Worm (Caenorhabditis elegans) whole organism, early embryonic: ENCODE measurements around the gene ZC239.20.

Experiments used
- B0310.2 ChIP-seq: sonication (generic microtip); optimal IDR thresholded peaks from 2 replicates; lab custom pipeline; 2016; ENCODE audit warnings: mild to moderate bottlenecking, missing genetic modification characterization, missing compliant biosample characterization
- F13C5.2 ChIP-seq: sonication (generic microtip); optimal IDR thresholded peaks from 2 replicates; lab custom pipeline; 2017; ENCODE audit warnings: mild to moderate bottlenecking, missing genetic modification characterization, inconsistent platforms, missing compliant biosample characterization
- aly-1 ChIP-seq: sonication (generic microtip); optimal IDR thresholded peaks from 2 replicates; lab custom pipeline; 2016; ENCODE audit warnings: missing genetic modification characterization, missing compliant biosample characterization
- ama-1 ChIP-seq: fragments of 150-350 bp; optimal IDR thresholded peaks from 2 replicates; lab custom pipeline; 2014
- ceh-13 ChIP-seq: fragments of 200-800 bp; sonication (Bioruptor generic); optimal IDR thresholded peaks from 2 replicates; lab custom pipeline; 2018; ENCODE audit warnings: mild to moderate bottlenecking, missing genetic modification characterization, missing compliant biosample characterization
- ceh-36 ChIP-seq: sonication (generic microtip); optimal IDR thresholded peaks from 2 replicates; lab custom pipeline; 2016; ENCODE audit warnings: missing genetic modification characterization, inconsistent platforms, missing compliant biosample characterization
- ets-7 ChIP-seq: sonication (generic microtip); optimal IDR thresholded peaks from 2 replicates; lab custom pipeline; 2016; ENCODE audit warnings: missing genotype, missing genetic modification characterization, missing compliant biosample characterization
- flt-1 ChIP-seq: fragments of 200-800 bp; sonication (Bioruptor generic); IDR thresholded peaks from 2 replicates; pipeline ENCODE4 v1.3.6; 2022; ENCODE audit warnings: missing genetic modification characterization, missing compliant biosample characterization
- hmbx-1 ChIP-seq: sonication (generic microtip); optimal IDR thresholded peaks from 2 replicates; lab custom pipeline; 2016; ENCODE audit warnings: mild to moderate bottlenecking, missing genetic modification characterization, missing compliant biosample characterization
- hmg-4 ChIP-seq: fragments of 200-800 bp; sonication (Bioruptor generic); optimal IDR thresholded peaks from 2 replicates; lab custom pipeline; 2018; ENCODE audit warnings: mild to moderate bottlenecking, missing genetic modification characterization, missing compliant biosample characterization
- hnd-1 ChIP-seq: sonication (generic microtip); optimal IDR thresholded peaks from 2 replicates; lab custom pipeline; 2016; ENCODE audit warnings: missing genetic modification characterization, missing compliant biosample characterization
- pes-1 ChIP-seq: fragments of 200-800 bp; sonication (Bioruptor generic); IDR thresholded peaks from 2 replicates; pipeline ENCODE4 v1.3.6; 2022; ENCODE audit warnings: missing genetic modification reagents, missing genetic modification characterization, missing compliant biosample characterization
- scrt-1 ChIP-seq: fragments of 200-800 bp; sonication (Bioruptor generic); IDR thresholded peaks from 2 replicates; pipeline ENCODE4 v1.3.6; 2022; ENCODE audit warnings: missing genetic modification characterization, missing compliant biosample characterization
- sea-1 ChIP-seq: fragments of 200-800 bp; sonication (Bioruptor generic); conservative IDR thresholded peaks from 2 replicates; pipeline ENCODE4 v1.3.6; 2022; ENCODE audit warnings: missing genetic modification characterization, missing compliant biosample characterization
- tbx-11 ChIP-seq: fragments of 200-800 bp; sonication (Bioruptor generic); IDR thresholded peaks from 2 replicates; pipeline ENCODE4 v1.3.6; 2022; ENCODE audit warnings: missing genetic modification characterization, missing compliant biosample characterization
- tbx-37 ChIP-seq: fragments of 200-800 bp; sonication (Bioruptor generic); conservative IDR thresholded peaks from 2 replicates; pipeline ENCODE4 v1.3.6; 2022; ENCODE audit warnings: missing genetic modification reagents, missing genetic modification characterization, missing compliant biosample characterization
- tra-4 ChIP-seq: sonication (generic microtip); optimal IDR thresholded peaks from 2 replicates; lab custom pipeline; 2017; ENCODE audit warnings: missing genetic modification characterization, missing compliant biosample characterization

The ZC239.20 gene

ce11 chrII:3244758-3245157 lies 38.4 kb upstream of the ZC239.20 start:
- no peak for TF ChIP-seq scrt-1 (GFP tag; lab: Robert Waterston, UW)
- no peak for TF ChIP-seq pes-1 (GFP tag; lab: Robert Waterston, UW)
- TF ChIP-seq tra-4 (tag; lab: Kevin White, UChicago): no peak

ce11 chrII:3244070-3244469 lies 37.7 kb upstream of the ZC239.20 start, which contains the start of gene C17F4.12:
Gene C17F4.12, minus strand, starts transcription at chrII:3244170.
- TF ChIP-seq ets-7 (tag; lab: Kevin White, UChicago) (no peak), tbx-37 (no peak), hmg-4 (GFP tag; lab: Kevin White, UChicago) (no peak), scrt-1 (GFP tag; lab: Robert Waterston, UW) (no peak), hmbx-1 (tag; lab: Kevin White, UChicago) (no peak), ama-1 (lab: Kevin White, UChicago) (no peak), ceh-13 (GFP tag; lab: Kevin White, UChicago) (no peak)

ce11 chrII:3241842-3242241 lies 35.5 kb upstream of the ZC239.20 start:
- no peak for TF ChIP-seq B0310.2 (tag; lab: Kevin White, UChicago)
- TF ChIP-seq ama-1 (lab: Kevin White, UChicago): no peak
- no peak for TF ChIP-seq flt-1
- TF ChIP-seq aly-1 (tag; lab: Kevin White, UChicago): no peak
- no peak for TF ChIP-seq hnd-1 (tag; lab: Kevin White, UChicago)
- no peak for TF ChIP-seq tra-4 (tag; lab: Kevin White, UChicago)
- TF ChIP-seq scrt-1 (GFP tag; lab: Robert Waterston, UW): no peak
- TF ChIP-seq tbx-37: no peak
- TF ChIP-seq sea-1: no peak
- TF ChIP-seq F13C5.2: no peak
- no peak for TF ChIP-seq ceh-13 (GFP tag; lab: Kevin White, UChicago)
- TF ChIP-seq hmg-4 (GFP tag; lab: Kevin White, UChicago): no peak
- TF ChIP-seq hmbx-1 (tag; lab: Kevin White, UChicago): no peak
- TF ChIP-seq ceh-36 (tag; lab: Kevin White, UChicago): no peak
- no peak for TF ChIP-seq tbx-11 (GFP tag; lab: Robert Waterston, UW)
- TF ChIP-seq ets-7 (tag; lab: Kevin White, UChicago): no peak
- TF ChIP-seq pes-1 (GFP tag; lab: Robert Waterston, UW): no peak

- TF ChIP-seq F13C5.2 (no peak), tra-4 (tag; lab: Kevin White, UChicago) (no peak), ceh-36 (tag; lab: Kevin White, UChicago) (no peak), scrt-1 (GFP tag; lab: Robert Waterston, UW) (no peak), hmg-4 (GFP tag; lab: Kevin White, UChicago) (no peak), ceh-13 (GFP tag; lab: Kevin White, UChicago) (no peak), ama-1 (lab: Kevin White, UChicago) (no peak), hnd-1 (tag; lab: Kevin White, UChicago) (no peak), B0310.2 (tag; lab: Kevin White, UChicago) (no peak), hmbx-1 (tag; lab: Kevin White, UChicago) (no peak), flt-1 (no peak), pes-1 (GFP tag; lab: Robert Waterston, UW) (no peak), tbx-37 (no peak), ets-7 (tag; lab: Kevin White, UChicago) (no peak), tbx-11 (GFP tag; lab: Robert Waterston, UW) (no peak)
Measured at ce11 chrII:3240207-3240606, 33.9 kb upstream of the ZC239.20 start, which contains the start of gene C17F4.3. Gene C17F4.3, plus strand, starts transcription at chrII:3240507.

- no peak for TF ChIP-seq hmbx-1 (tag; lab: Kevin White, UChicago)
- TF ChIP-seq hnd-1 (tag; lab: Kevin White, UChicago): no peak
- no peak for TF ChIP-seq ceh-13 (GFP tag; lab: Kevin White, UChicago)
- TF ChIP-seq B0310.2 (tag; lab: Kevin White, UChicago): no peak
- TF ChIP-seq tra-4 (tag; lab: Kevin White, UChicago): no peak
- TF ChIP-seq ets-7 (tag; lab: Kevin White, UChicago): no peak
Measured at ce11 chrII:3237038-3237521, 30.8 kb upstream of the ZC239.20 start, which contains the start of the genes srz-67 and C17F4.11. Gene srz-67, minus strand, starts transcription at chrII:3237138. Gene C17F4.11, plus strand, starts transcription at chrII:3237471.

ce11 chrII:3234725-3235124 lies 28.4 kb upstream of the ZC239.20 start, which contains the start of gene C17F4.8:
Gene C17F4.8, minus strand, starts transcription at chrII:3234825.
- no peak for TF ChIP-seq hmbx-1 (tag; lab: Kevin White, UChicago)
- TF ChIP-seq hnd-1 (tag; lab: Kevin White, UChicago): no peak
- TF ChIP-seq F13C5.2: no peak
- no peak for TF ChIP-seq B0310.2 (tag; lab: Kevin White, UChicago)
- no peak for TF ChIP-seq flt-1
- TF ChIP-seq ceh-36 (tag; lab: Kevin White, UChicago): no peak
- TF ChIP-seq sea-1: no peak
- TF ChIP-seq tbx-37: no peak
- no peak for TF ChIP-seq ama-1 (lab: Kevin White, UChicago)
- no peak for TF ChIP-seq ceh-13 (GFP tag; lab: Kevin White, UChicago)
- TF ChIP-seq tbx-11 (GFP tag; lab: Robert Waterston, UW): no peak

ce11 chrII:3230422-3230821 lies 24.1 kb upstream of the ZC239.20 start, which contains the start of gene srh-297:
Gene srh-297, minus strand, starts transcription at chrII:3230522.
- TF ChIP-seq tra-4 (tag; lab: Kevin White, UChicago): no peak
- no peak for TF ChIP-seq B0310.2 (tag; lab: Kevin White, UChicago)
- TF ChIP-seq hmbx-1 (tag; lab: Kevin White, UChicago): no peak
- no peak for TF ChIP-seq tbx-11 (GFP tag; lab: Robert Waterston, UW)
- TF ChIP-seq hnd-1 (tag; lab: Kevin White, UChicago): no peak
- no peak for TF ChIP-seq ama-1 (lab: Kevin White, UChicago)
- no peak for TF ChIP-seq sea-1
- TF ChIP-seq tbx-37: no peak
- TF ChIP-seq scrt-1 (GFP tag; lab: Robert Waterston, UW): no peak
- no peak for TF ChIP-seq flt-1
- no peak for TF ChIP-seq ets-7 (tag; lab: Kevin White, UChicago)
- TF ChIP-seq aly-1 (tag; lab: Kevin White, UChicago): no peak
- TF ChIP-seq ceh-36 (tag; lab: Kevin White, UChicago): no peak
- no peak for TF ChIP-seq F13C5.2
- TF ChIP-seq ceh-13 (GFP tag; lab: Kevin White, UChicago): no peak
- TF ChIP-seq pes-1 (GFP tag; lab: Robert Waterston, UW): no peak
